Fruit fly (Drosophila melanogaster) whole organism, wandering third instar larva: ENCODE results near the gene CG8132.

Experiments used
- Abd-B ChIP-seq: fragments of >200 bp; optimal IDR thresholded peaks from 2 replicates; lab custom pipeline; 2017; ENCODE audit warnings: missing biosample characterization, missing genetic modification characterization
- CrebA ChIP-seq: fragments of 200-800 bp; sonication (Bioruptor generic); optimal IDR thresholded peaks from 2 replicates; lab custom pipeline; 2016; ENCODE audit warnings: missing biosample characterization, mild to moderate bottlenecking, missing genetic modification characterization, borderline replicate concordance
- br ChIP-seq: fragments of 200-800 bp; sonication (Bioruptor generic); optimal IDR thresholded peaks from 2 replicates; lab custom pipeline; 2016; ENCODE audit warnings: missing biosample characterization, missing genetic modification characterization
- brk ChIP-seq: fragments of 200-800 bp; sonication (Bioruptor generic); optimal IDR thresholded peaks from 2 replicates; lab custom pipeline; 2016; ENCODE audit warnings: missing biosample characterization, mild to moderate bottlenecking, missing genetic modification characterization
- h ChIP-seq: fragments of 200-800 bp; sonication (Bioruptor generic); optimal IDR thresholded peaks from 3 replicates; lab custom pipeline; 2016; ENCODE audit warnings: missing biosample characterization, mild to moderate bottlenecking, missing genetic modification characterization
- lola ChIP-seq: fragments of >200 bp; optimal IDR thresholded peaks from 2 replicates; lab custom pipeline; 2017; ENCODE audit warnings: missing biosample characterization, missing genetic modification characterization
- pan ChIP-seq: fragments of >200 bp; optimal IDR thresholded peaks from 2 replicates; lab custom pipeline; 2017
- sage ChIP-seq: fragments of 200-800 bp; sonication (Bioruptor generic); optimal IDR thresholded peaks from 2 replicates; lab custom pipeline; 2016; ENCODE audit warnings: missing biosample characterization, mild to moderate bottlenecking, missing genetic modification characterization
- tai ChIP-seq: sonication (Bioruptor generic); optimal IDR thresholded peaks from 2 replicates; lab custom pipeline; 2016; ENCODE audit warnings: missing biosample characterization, missing genetic modification characterization
- usp ChIP-seq: fragments of >200 bp; optimal IDR thresholded peaks from 2 replicates; lab custom pipeline; 2017; ENCODE audit warnings: missing biosample characterization, missing genetic modification characterization

DNA sequence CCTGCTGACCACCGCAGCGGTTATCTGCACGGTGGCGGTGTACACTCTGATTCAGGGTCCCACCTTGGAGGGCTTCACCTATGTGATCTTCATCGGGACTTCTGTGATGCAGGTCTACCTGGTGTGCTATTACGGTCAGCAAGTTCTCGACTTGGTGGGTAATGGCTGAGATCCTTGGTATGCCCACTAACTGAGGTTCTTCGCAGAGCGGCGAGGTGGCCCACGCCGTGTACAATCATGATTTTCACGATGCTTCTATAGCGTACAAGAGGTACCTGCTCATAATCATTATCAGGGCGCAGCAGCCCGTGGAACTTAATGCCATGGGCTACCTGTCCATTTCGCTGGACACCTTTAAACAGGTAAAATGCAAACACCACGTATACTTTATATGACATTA lies 2.2 kb upstream of the CG8132 start:
- TF ChIP-seq pan (lab: Kevin White, UChicago), result no peak
- TF ChIP-seq sage (GFP tag; lab: Kevin White, UChicago), result no peak
- no peak for TF ChIP-seq lola (GFP tag; lab: Kevin White, UChicago)
- no peak for TF ChIP-seq h (GFP tag; lab: Kevin White, UChicago)
- no peak for TF ChIP-seq CrebA
- TF ChIP-seq br (GFP tag; lab: Kevin White, UChicago), result no peak
- no peak for TF ChIP-seq tai (GFP tag; lab: Kevin White, UChicago)
- no peak for TF ChIP-seq brk (GFP tag; lab: Kevin White, UChicago)
- no peak for TF ChIP-seq usp
- TF ChIP-seq Abd-B (GFP tag; lab: Kevin White, UChicago), result no peak
